Fruit fly (Drosophila melanogaster) whole organism, embryonic: Measurements from ENCODE around the gene CG43059.

ENCODE experiments used
- Adf1 ChIP-seq: fragments of 200-800 bp; sonication (Bioruptor generic); IDR thresholded peaks from 2 replicates; pipeline ENCODE4 v1.3.6; 2022; ENCODE audit warnings: missing biosample characterization, missing genetic modification characterization
- Atf3 ChIP-seq: fragments of 200-800 bp; sonication (Bioruptor generic); optimal IDR thresholded peaks from 3 replicates; lab custom pipeline; 2016; ENCODE audit warnings: missing biosample characterization, missing genetic modification characterization
- BtbVII ChIP-seq: fragments of 200-800 bp; sonication (Bioruptor generic); optimal IDR thresholded peaks from 3 replicates; lab custom pipeline; 2017; ENCODE audit warnings: missing biosample characterization, mild to moderate bottlenecking, missing genetic modification characterization
- CG10431 ChIP-seq: fragments of 200-800 bp; sonication (Bioruptor generic); optimal IDR thresholded peaks from 3 replicates; lab custom pipeline; 2018; ENCODE audit warnings: missing biosample characterization, mild to moderate bottlenecking, missing genetic modification characterization
- CG10959 ChIP-seq: fragments of 200-800 bp; sonication (Bioruptor generic); IDR thresholded peaks from 2 replicates; pipeline ENCODE4 v1.3.6; 2022; ENCODE audit warnings: missing biosample characterization, missing genetic modification characterization
- CG11085 ChIP-seq: fragments of 200-800 bp; sonication (Bioruptor generic); IDR thresholded peaks from 2 replicates; pipeline ENCODE4 v1.3.6; 2022; ENCODE audit warnings: missing biosample characterization, missing genetic modification characterization
- CG11093 ChIP-seq: fragments of 200-800 bp; sonication (Bioruptor generic); IDR thresholded peaks from 3 replicates; pipeline ENCODE4 v1.3.6; 2022; ENCODE audit warnings: missing biosample characterization, missing genetic modification characterization
- CG11398 ChIP-seq: fragments of 200-800 bp; sonication (Bioruptor generic); optimal IDR thresholded peaks from 2 replicates; lab custom pipeline; 2016; ENCODE audit warnings: missing biosample characterization, missing genetic modification characterization
- CG11456 ChIP-seq: fragments of 200-800 bp; sonication (Bioruptor generic); IDR thresholded peaks from 3 replicates; pipeline ENCODE4 v1.3.6; 2022; ENCODE audit warnings: missing biosample characterization, missing genetic modification characterization
- CG1233 ChIP-seq: fragments of 200-800 bp; sonication (Bioruptor generic); optimal IDR thresholded peaks from 4 replicates; lab custom pipeline; 2018; ENCODE audit warnings: missing biosample characterization, mild to moderate bottlenecking, missing genetic modification characterization
- CG12659 ChIP-seq: fragments of 200-800 bp; sonication (Bioruptor generic); optimal IDR thresholded peaks from 3 replicates; lab custom pipeline; 2017; ENCODE audit warnings: mild to moderate bottlenecking, missing biosample characterization, missing genetic modification reagents, missing genetic modification characterization
- CG13894 ChIP-seq: fragments of 200-800 bp; sonication (Bioruptor generic); optimal IDR thresholded peaks from 3 replicates; lab custom pipeline; 2018; ENCODE audit warnings: missing biosample characterization, mild to moderate bottlenecking, missing genetic modification characterization, moderate library complexity
- CG14667 ChIP-seq: fragments of 200-800 bp; sonication (Bioruptor generic); IDR thresholded peaks from 2 replicates; pipeline ENCODE4 v1.3.6; 2022; ENCODE audit warnings: missing biosample characterization, missing genetic modification characterization
- CG14860 ChIP-seq: fragments of 200-800 bp; sonication (Bioruptor generic); IDR thresholded peaks from 3 replicates; pipeline ENCODE4 v1.3.6; 2022; ENCODE audit warnings: missing biosample characterization, missing genetic modification characterization; ENCODE audit not compliant: partially characterized antibody
- CG17186 ChIP-seq: fragments of 200-800 bp; sonication (Bioruptor generic); optimal IDR thresholded peaks from 3 replicates; lab custom pipeline; 2017; ENCODE audit warnings: missing biosample characterization, missing genetic modification reagents, missing genetic modification characterization
- CG17912 ChIP-seq: fragments of 200-800 bp; sonication (Bioruptor generic); optimal IDR thresholded peaks from 2 replicates; lab custom pipeline; 2018; ENCODE audit warnings: missing biosample characterization, mild to moderate bottlenecking, missing genetic modification characterization
- CG2202 ChIP-seq: fragments of 200-800 bp; sonication (Bioruptor generic); optimal IDR thresholded peaks from 2 replicates; lab custom pipeline; 2018; ENCODE audit warnings: missing biosample characterization, mild to moderate bottlenecking, missing genetic modification characterization
- CG2712 ChIP-seq: fragments of 200-800 bp; optimal IDR thresholded peaks from 3 replicates; lab custom pipeline; 2019; ENCODE audit warnings: missing biosample characterization, mild to moderate bottlenecking, missing genetic modification characterization, moderate library complexity
- CG31365 ChIP-seq: fragments of 200-800 bp; sonication (Bioruptor generic); optimal IDR thresholded peaks from 2 replicates; lab custom pipeline; 2018; ENCODE audit warnings: missing biosample characterization, mild to moderate bottlenecking, missing genetic modification characterization
- CG3838 ChIP-seq: fragments of 200-800 bp; sonication (Bioruptor generic); optimal IDR thresholded peaks from 3 replicates; lab custom pipeline; 2016; ENCODE audit warnings: missing biosample characterization, missing genetic modification characterization
- CG3995 ChIP-seq: fragments of 200-800 bp; sonication (Bioruptor generic); optimal IDR thresholded peaks from 3 replicates; lab custom pipeline; 2016; ENCODE audit warnings: missing biosample characterization, missing genetic modification characterization
- CG5245 ChIP-seq: fragments of 200-800 bp; sonication (Bioruptor generic); optimal IDR thresholded peaks from 3 replicates; lab custom pipeline; 2016; ENCODE audit warnings: missing biosample characterization, missing genetic modification characterization
- CG6654 ChIP-seq: fragments of 200-800 bp; sonication (Bioruptor generic); optimal IDR thresholded peaks from 2 replicates; lab custom pipeline; 2017; ENCODE audit warnings: missing biosample characterization, mild to moderate bottlenecking, missing genetic modification characterization
- CG6689 ChIP-seq: fragments of 200-800 bp; sonication (Bioruptor generic); IDR thresholded peaks from 2 replicates; pipeline ENCODE4 v1.3.6; 2022; ENCODE audit warnings: missing biosample characterization, missing genetic modification characterization
- CG8281 ChIP-seq: fragments of 200-800 bp; sonication (Bioruptor generic); optimal IDR thresholded peaks from 2 replicates; lab custom pipeline; 2018; ENCODE audit warnings: missing biosample characterization, mild to moderate bottlenecking, missing genetic modification characterization, moderate library complexity
- CoRest ChIP-seq: fragments of 200-800 bp; sonication (Bioruptor generic); optimal IDR thresholded peaks from 3 replicates; lab custom pipeline; 2018; ENCODE audit warnings: missing biosample characterization, mild to moderate bottlenecking, missing genetic modification characterization, moderate library complexity
- D19A ChIP-seq: fragments of 200-800 bp; optimal IDR thresholded peaks from 3 replicates; lab custom pipeline; 2019; ENCODE audit warnings: missing biosample characterization, mild to moderate bottlenecking, missing genetic modification characterization, moderate library complexity
- Doc2 ChIP-seq: fragments of 200-800 bp; sonication (Bioruptor generic); IDR thresholded peaks from 2 replicates; pipeline ENCODE4 v1.3.6; 2022; ENCODE audit warnings: missing biosample characterization, missing genetic modification characterization
- HLH4C ChIP-seq: fragments of 200-800 bp; sonication (Bioruptor generic); IDR thresholded peaks from 3 replicates; pipeline ENCODE4 v1.3.6; 2022; ENCODE audit warnings: missing biosample characterization, missing genetic modification characterization; ENCODE audit not compliant: partially characterized antibody
- HmgZ ChIP-seq: fragments of 200-800 bp; sonication (Bioruptor generic); optimal IDR thresholded peaks from 2 replicates; lab custom pipeline; 2018; ENCODE audit warnings: missing biosample characterization, mild to moderate bottlenecking, missing genetic modification characterization
- Hsf ChIP-seq: fragments of 200-800 bp; sonication (Bioruptor generic); optimal IDR thresholded peaks from 3 replicates; lab custom pipeline; 2016; ENCODE audit warnings: missing biosample characterization, missing genetic modification characterization
- Jarid2 ChIP-seq: fragments of 200-800 bp; sonication (Bioruptor generic); optimal IDR thresholded peaks from 3 replicates; lab custom pipeline; 2017; ENCODE audit warnings: mild to moderate bottlenecking, missing biosample characterization, missing genetic modification reagents, missing genetic modification characterization
- NC2α ChIP-seq: fragments of 200-800 bp; sonication (Bioruptor generic); optimal IDR thresholded peaks from 2 replicates; lab custom pipeline; 2016; ENCODE audit warnings: missing biosample characterization, missing genetic modification characterization
- Nf-YA ChIP-seq: fragments of 200-800 bp; sonication (Bioruptor generic); IDR thresholded peaks from 2 replicates; pipeline ENCODE4 v1.3.6; 2022; ENCODE audit warnings: missing biosample characterization, missing genetic modification characterization
- Oaz ChIP-seq: fragments of 200-800 bp; sonication (Bioruptor generic); IDR thresholded peaks from 2 replicates; pipeline ENCODE4 v1.3.6; 2022; ENCODE audit warnings: missing biosample characterization, missing genetic modification characterization
- Ravus ChIP-seq: fragments of 200-800 bp; sonication (Bioruptor generic); IDR thresholded peaks from 2 replicates; pipeline ENCODE4 v1.3.6; 2022; ENCODE audit warnings: missing biosample characterization, missing genetic modification characterization
- Rx ChIP-seq: fragments of 200-800 bp; sonication (Bioruptor generic); IDR thresholded peaks from 2 replicates; pipeline ENCODE4 v1.3.6; 2022; ENCODE audit warnings: missing biosample characterization, missing genetic modification characterization
- Side ChIP-seq: fragments of 200-800 bp; sonication (Bioruptor generic); optimal IDR thresholded peaks from 2 replicates; lab custom pipeline; 2016; ENCODE audit warnings: missing biosample characterization, missing genetic modification characterization
- abd-A ChIP-seq: fragments of 200-800 bp; sonication (Bioruptor generic); optimal IDR thresholded peaks from 3 replicates; lab custom pipeline; 2019; ENCODE audit warnings: missing biosample characterization, mild to moderate bottlenecking, missing genetic modification characterization, moderate library complexity
- ara ChIP-seq: fragments of 200-800 bp; sonication (Bioruptor generic); IDR thresholded peaks from 2 replicates; pipeline ENCODE4 v1.3.6; 2022; ENCODE audit warnings: missing biosample characterization, missing genetic modification characterization
- cad ChIP-seq: fragments of >200 bp; optimal IDR thresholded peaks from 2 replicates; lab custom pipeline; 2017; ENCODE audit warnings: missing biosample characterization, missing genetic modification characterization
- dysf ChIP-seq: fragments of 200-800 bp; sonication (Bioruptor generic); IDR thresholded peaks from 3 replicates; pipeline ENCODE4 v1.3.6; 2022; ENCODE audit warnings: missing biosample characterization, missing genetic modification characterization
- fd64A ChIP-seq: fragments of 200-800 bp; sonication (Bioruptor generic); optimal IDR thresholded peaks from 3 replicates; lab custom pipeline; 2018; ENCODE audit warnings: missing biosample characterization, mild to moderate bottlenecking, missing genetic modification characterization
- ftz-f1 ChIP-seq: fragments of 200-800 bp; sonication (Bioruptor generic); optimal IDR thresholded peaks from 2 replicates; lab custom pipeline; 2016; ENCODE audit warnings: missing biosample characterization, missing genetic modification characterization
- gcm2 ChIP-seq: fragments of 200-800 bp; sonication (Bioruptor generic); optimal IDR thresholded peaks from 2 replicates; lab custom pipeline; 2016; ENCODE audit warnings: missing biosample characterization, missing genetic modification characterization
- kni ChIP-seq: fragments of 200-800 bp; sonication (Bioruptor generic); optimal IDR thresholded peaks from 3 replicates; lab custom pipeline; 2017; ENCODE audit warnings: mild to moderate bottlenecking, missing biosample characterization, missing genetic modification reagents, missing genetic modification characterization
- pho ChIP-seq: fragments of 200-800 bp; sonication (Bioruptor generic); optimal IDR thresholded peaks from 2 replicates; lab custom pipeline; 2016; ENCODE audit warnings: missing biosample characterization, missing genetic modification characterization
- ro ChIP-seq: fragments of 200-800 bp; sonication (Bioruptor generic); IDR thresholded peaks from 2 replicates; pipeline ENCODE4 v1.3.6; 2022; ENCODE audit warnings: missing biosample characterization, missing genetic modification characterization
- sob ChIP-seq: fragments of 200-800 bp; sonication (Bioruptor generic); IDR thresholded peaks from 2 replicates; pipeline ENCODE4 v1.3.6; 2022; ENCODE audit warnings: missing biosample characterization, missing genetic modification characterization
- sqz ChIP-seq: fragments of 200-800 bp; sonication (Bioruptor generic); optimal IDR thresholded peaks from 3 replicates; lab custom pipeline; 2018; ENCODE audit warnings: missing biosample characterization, mild to moderate bottlenecking, missing genetic modification characterization
- stwl ChIP-seq: fragments of 200-800 bp; sonication (Bioruptor generic); optimal IDR thresholded peaks from 3 replicates; lab custom pipeline; 2018; ENCODE audit warnings: missing biosample characterization, mild to moderate bottlenecking, missing genetic modification characterization, moderate library complexity
- toy ChIP-seq: fragments of 200-800 bp; sonication (Bioruptor generic); IDR thresholded peaks from 2 replicates; pipeline ENCODE4 v1.3.6; 2022; ENCODE audit warnings: missing biosample characterization, missing genetic modification characterization

Gene CG43059

DNA sequence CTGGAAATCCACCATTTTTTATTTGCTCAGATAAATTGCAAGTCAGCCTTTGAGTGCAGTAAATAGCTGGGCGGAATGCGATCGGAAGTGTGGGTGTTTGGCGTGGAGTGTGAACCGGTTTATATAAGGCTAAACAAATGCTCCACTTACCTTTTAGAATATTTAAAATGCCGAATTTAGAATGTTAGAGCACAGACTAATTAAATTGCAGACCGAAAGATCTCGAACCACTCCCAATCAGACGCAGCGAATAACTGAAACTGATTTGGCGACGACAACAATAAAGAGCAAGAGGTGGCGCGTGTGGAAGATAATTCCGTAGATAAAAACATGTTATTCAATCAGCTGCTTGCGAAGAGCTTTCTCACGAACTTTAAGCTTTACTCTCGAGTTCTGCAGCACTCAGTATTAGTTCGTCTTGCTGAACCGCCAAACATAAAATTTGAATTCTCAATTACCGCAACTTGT lies 41.9 kb upstream of the CG43059 start, which contains the start of gene Idh (continued):
- TF ChIP-seq kni (GFP tag; lab: Kevin White, UChicago) (peak; percentile 89), CG13894 (tag; lab: Kevin White, UChicago) (peak; percentile 41), CG11093 (GFP tag; lab: Robert Waterston, UW) (no peak), sob (GFP tag; lab: Robert Waterston, UW) (0 out of 2 replicates have a peak, but pooled peaks have one; percentile 11), CG8281 (no peak), CG6654 (GFP tag; lab: Kevin White, UChicago) (no peak), Hsf (GFP tag; lab: Kevin White, UChicago) (no peak), HmgZ (peak; percentile 63), Adf1 (GFP tag; lab: Robert Waterston, UW) (peak; percentile 9; the same call in 1 of the 2 replicates), CoRest (no peak), CG5245 (GFP tag; lab: Kevin White, UChicago) (no peak), Ravus (no peak), Rx (GFP tag; lab: Robert Waterston, UW) (no peak), Nf-YA (no peak), NC2α (GFP tag; lab: Kevin White, UChicago) (no peak), CG11398 (GFP tag; lab: Kevin White, UChicago) (no peak), dysf (no peak), Side (GFP tag; lab: Kevin White, UChicago) (no peak), CG2712 (no peak), CG10959 (GFP tag; lab: Robert Waterston, UW) (no peak), Oaz (GFP tag; lab: Robert Waterston, UW) (no peak), stwl (no peak), ftz-f1 (GFP tag; lab: Kevin White, UChicago) (no peak), cad (GFP tag; lab: Kevin White, UChicago) (no peak), CG11085 (GFP tag; lab: Robert Waterston, UW) (no peak), abd-A (tag; lab: Kevin White, UChicago) (peak; percentile 76), ro (GFP tag; lab: Robert Waterston, UW) (no peak), CG11456 (GFP tag; lab: Robert Waterston, UW) (no peak), gcm2 (no peak), pho (GFP tag; lab: Kevin White, UChicago) (no peak), toy (GFP tag; lab: Robert Waterston, UW) (no peak), HLH4C (GFP tag; lab: Robert Waterston, UW) (peak; percentile 36; the same call in 1 of the 3 replicates), CG2202 (tag; lab: Kevin White, UChicago) (no peak), CG3838 (no peak), CG3995 (GFP tag; lab: Kevin White, UChicago) (no peak), Doc2 (GFP tag; lab: Robert Waterston, UW) (no peak), CG14860 (GFP tag; lab: Robert Waterston, UW) (no peak), D19A (tag; lab: Kevin White, UChicago) (no peak), CG6689 (GFP tag; lab: Robert Waterston, UW) (no peak), CG31365 (tag; lab: Kevin White, UChicago) (no peak), Jarid2 (GFP tag; lab: Kevin White, UChicago) (peak; percentile 88), CG17186 (GFP tag; lab: Kevin White, UChicago) (no peak), CG12659 (GFP tag; lab: Kevin White, UChicago) (peak; percentile 24), ara (0 out of 2 replicates have a peak, but pooled peaks have one; percentile 28), CG1233 (no peak), sqz (GFP tag; lab: Kevin White, UChicago) (no peak), fd64A (GFP tag; lab: Kevin White, UChicago) (no peak), Atf3 (no peak), CG10431 (GFP tag; lab: Kevin White, UChicago) (no peak), BtbVII (GFP tag; lab: Kevin White, UChicago) (peak; percentile 2), CG17912 (no peak), CG14667 (GFP tag; lab: Robert Waterston, UW) (no peak)
